Fruit fly (Drosophila melanogaster) whole organism, wandering third instar larva: ENCODE measurements around the gene CG32085.

Experiments
- CrebA ChIP-seq: fragments of 200-800 bp; sonication (Bioruptor generic); optimal IDR thresholded peaks from 2 replicates; lab custom pipeline; 2016; ENCODE audit warnings: missing biosample characterization, mild to moderate bottlenecking, missing genetic modification characterization, borderline replicate concordance
- GATAd ChIP-seq: sonication (Bioruptor generic); optimal IDR thresholded peaks from 2 replicates; lab custom pipeline; 2016; ENCODE audit warnings: missing biosample characterization, missing genetic modification characterization
- Jra ChIP-seq: sonication (Bioruptor generic); optimal IDR thresholded peaks from 2 replicates; lab custom pipeline; 2016; ENCODE audit warnings: missing biosample characterization, missing genetic modification characterization
- Myc ChIP-seq: fragments of >200 bp; optimal IDR thresholded peaks from 2 replicates; lab custom pipeline; 2017
- OdsH ChIP-seq: fragments of 200-800 bp; sonication (Bioruptor generic); optimal IDR thresholded peaks from 2 replicates; lab custom pipeline; 2016; ENCODE audit warnings: missing biosample characterization, mild to moderate bottlenecking, missing genetic modification characterization
- dsf ChIP-seq: sonication (Bioruptor generic); optimal IDR thresholded peaks from 2 replicates; lab custom pipeline; 2016; ENCODE audit warnings: missing biosample characterization, missing genetic modification characterization, borderline replicate concordance
- sv ChIP-seq: fragments of 200-800 bp; sonication (Bioruptor generic); optimal IDR thresholded peaks from 3 replicates; lab custom pipeline; 2016; ENCODE audit warnings: missing biosample characterization, missing genetic modification characterization
- tai ChIP-seq: sonication (Bioruptor generic); optimal IDR thresholded peaks from 2 replicates; lab custom pipeline; 2016; ENCODE audit warnings: missing biosample characterization, missing genetic modification characterization
- usp ChIP-seq: fragments of >200 bp; optimal IDR thresholded peaks from 2 replicates; lab custom pipeline; 2017; ENCODE audit warnings: missing biosample characterization, missing genetic modification characterization

- no peak for TF ChIP-seq dsf (GFP tag; lab: Kevin White, UChicago)
- no peak for TF ChIP-seq sv (GFP tag; lab: Kevin White, UChicago)
- TF ChIP-seq OdsH: no peak
- TF ChIP-seq GATAd (GFP tag; lab: Kevin White, UChicago): no peak
- TF ChIP-seq tai (GFP tag; lab: Kevin White, UChicago): no peak
- TF ChIP-seq usp (GFP tag; lab: Kevin White, UChicago): no peak
- peak; percentile 5 for TF ChIP-seq Myc (lab: Kevin White, UChicago)
- TF ChIP-seq Jra: peak; percentile 15
- TF ChIP-seq CrebA (GFP tag; lab: Kevin White, UChicago): no peak
Measured at dm6 chr3L:11707978-11708632, 28.0 kb upstream of the CG32085 start, which contains the start of gene CG11658.
